Worm (Caenorhabditis elegans) whole organism, mixed stage, embryonic: ENCODE measurements around the gene F42F12.4.

ENCODE experiments used
- nhr-12 ChIP-seq: fragments of 150-350 bp; optimal IDR thresholded peaks from 2 replicates; lab custom pipeline; 2014; ENCODE audit warnings: missing biosample characterization, missing genetic modification characterization
- nhr-76 ChIP-seq: sonication (generic microtip); optimal IDR thresholded peaks from 2 replicates; lab custom pipeline; 2017; ENCODE audit warnings: missing biosample characterization, missing genetic modification characterization
- pha-4 ChIP-seq: fragments of 150-350 bp; optimal IDR thresholded peaks from 2 replicates; lab custom pipeline; 2018; ENCODE audit warnings: missing biosample characterization, missing genetic modification reagents, missing genetic modification characterization

- TF ChIP-seq nhr-76 (tag; lab: Kevin White, UChicago) = no peak
- TF ChIP-seq nhr-12 (tag; lab: Kevin White, UChicago) = no peak
- no peak for TF ChIP-seq pha-4
Observed at ce11 chrX:12320737-12321136, 32.0 kb downstream of the F42F12.4 start, which contains the start of gene ceh-40.
